Fruit fly (Drosophila melanogaster) whole organism, wandering third instar larva: ENCODE results near the gene CG11892.
A peak's percentile ranks its signal among the peaks of the same experiment; 100 is the strongest.

ENCODE experiments used
- Abd-B ChIP-seq: fragments of >200 bp; optimal IDR thresholded peaks from 2 replicates; lab custom pipeline; 2017; ENCODE audit warnings: missing biosample characterization, missing genetic modification characterization
- CG32264 ChIP-seq: fragments of 200-800 bp; sonication (Bioruptor generic); optimal IDR thresholded peaks from 2 replicates; lab custom pipeline; 2016; ENCODE audit warnings: missing biosample characterization, missing genetic modification characterization
- CG9705 ChIP-seq: fragments of 200-800 bp; sonication (Bioruptor generic); optimal IDR thresholded peaks from 2 replicates; lab custom pipeline; 2018; ENCODE audit warnings: missing biosample characterization, mild to moderate bottlenecking, missing genetic modification characterization
- Dfd ChIP-seq: fragments of >200 bp; optimal IDR thresholded peaks from 2 replicates; lab custom pipeline; 2017; ENCODE audit warnings: missing biosample characterization, missing genetic modification characterization
- Dif ChIP-seq: fragments of 200-275, 200-300 bp; sonication (Bioruptor generic); optimal IDR thresholded peaks from 2 replicates; lab custom pipeline; 2018; ENCODE audit warnings: missing biosample characterization, missing genetic modification characterization; ENCODE audit not compliant: partially characterized antibody
- GATAd ChIP-seq: sonication (Bioruptor generic); optimal IDR thresholded peaks from 2 replicates; lab custom pipeline; 2016; ENCODE audit warnings: missing biosample characterization, missing genetic modification characterization
- HLH106 ChIP-seq: fragments of 200-800 bp; optimal IDR thresholded peaks from 3 replicates; lab custom pipeline; 2019; ENCODE audit warnings: missing biosample characterization, mild to moderate bottlenecking, missing genetic modification characterization, moderate library complexity
- Hnf4 ChIP-seq: fragments of 200-800 bp; sonication (Bioruptor generic); optimal IDR thresholded peaks from 2 replicates; lab custom pipeline; 2016; ENCODE audit warnings: missing biosample characterization, mild to moderate bottlenecking, missing genetic modification characterization
- Hr78 ChIP-seq: fragments of >200 bp; optimal IDR thresholded peaks from 2 replicates; lab custom pipeline; 2017; ENCODE audit warnings: missing biosample characterization, missing genetic modification characterization
- Hr83 ChIP-seq: fragments of 200-300 bp; sonication (Bioruptor generic); optimal IDR thresholded peaks from 2 replicates; lab custom pipeline; 2016; ENCODE audit warnings: missing biosample characterization, mild to moderate bottlenecking, missing genetic modification characterization, moderate library complexity; ENCODE audit not compliant: poor library complexity, severe bottlenecking
- Jra ChIP-seq: sonication (Bioruptor generic); optimal IDR thresholded peaks from 2 replicates; lab custom pipeline; 2016; ENCODE audit warnings: missing biosample characterization, missing genetic modification characterization
- Myc ChIP-seq: fragments of >200 bp; optimal IDR thresholded peaks from 2 replicates; lab custom pipeline; 2017
- N ChIP-seq: fragments of >200 bp; optimal IDR thresholded peaks from 2 replicates; lab custom pipeline; 2018; ENCODE audit warnings: missing biosample characterization, missing external identifiers, missing genetic modification characterization
- OdsH ChIP-seq: fragments of 200-800 bp; sonication (Bioruptor generic); optimal IDR thresholded peaks from 2 replicates; lab custom pipeline; 2016; ENCODE audit warnings: missing biosample characterization, mild to moderate bottlenecking, missing genetic modification characterization
- Rel ChIP-seq, 2 experiments: fragments of 200-800 bp; sonication (Bioruptor generic) in 1 of 2; optimal IDR thresholded peaks; 2 replicates in 1 of 2; 3 replicates in 1 of 2; lab custom pipeline; 2016 to 2019; ENCODE audit warnings: mild to moderate bottlenecking in 2 of 2, missing biosample characterization in 2 of 2, missing genetic modification characterization in 2 of 2, moderate library complexity in 1 of 2
- Sp1 ChIP-seq: fragments of 200-800 bp; sonication (Bioruptor generic); optimal IDR thresholded peaks from 3 replicates; lab custom pipeline; 2019; ENCODE audit warnings: missing biosample characterization, mild to moderate bottlenecking, missing genetic modification characterization, moderate library complexity
- Vsx2 ChIP-seq: fragments of 200-300, 225-300 bp; sonication (Bioruptor generic); optimal IDR thresholded peaks from 2 replicates; lab custom pipeline; 2018; ENCODE audit warnings: missing biosample characterization, missing genetic modification characterization; ENCODE audit not compliant: partially characterized antibody
- dmrt93B ChIP-seq: fragments of 200-800 bp; sonication (Bioruptor generic); optimal IDR thresholded peaks from 2 replicates; lab custom pipeline; 2018; ENCODE audit warnings: missing biosample characterization, mild to moderate bottlenecking, missing genetic modification characterization
- dsf ChIP-seq: sonication (Bioruptor generic); optimal IDR thresholded peaks from 2 replicates; lab custom pipeline; 2016; ENCODE audit warnings: missing biosample characterization, missing genetic modification characterization, borderline replicate concordance
- ey ChIP-seq: fragments of 200-800 bp; sonication (Bioruptor generic); optimal IDR thresholded peaks from 2 replicates; lab custom pipeline; 2016; ENCODE audit warnings: missing biosample characterization, missing genetic modification characterization
- foxo ChIP-seq, 2 experiments: fragments of 200-800 bp; sonication (Bioruptor generic); optimal IDR thresholded peaks; 2 replicates in 1 of 2; 3 replicates in 1 of 2; lab custom pipeline; 2016 to 2017; ENCODE audit warnings: missing biosample characterization in 2 of 2, missing genetic modification characterization in 2 of 2
- fru ChIP-seq: fragments of 200-800 bp; sonication (Bioruptor generic); optimal IDR thresholded peaks from 3 replicates; lab custom pipeline; 2016; ENCODE audit warnings: missing biosample characterization, mild to moderate bottlenecking, missing genetic modification characterization
- h ChIP-seq: fragments of 200-800 bp; sonication (Bioruptor generic); optimal IDR thresholded peaks from 3 replicates; lab custom pipeline; 2016; ENCODE audit warnings: missing biosample characterization, mild to moderate bottlenecking, missing genetic modification characterization
- jim ChIP-seq: fragments of 175-275, 200-325 bp; sonication (Bioruptor generic); optimal IDR thresholded peaks from 2 replicates; lab custom pipeline; 2016; ENCODE audit warnings: missing biosample characterization, mild to moderate bottlenecking, missing genetic modification characterization
- lola ChIP-seq: fragments of >200 bp; optimal IDR thresholded peaks from 2 replicates; lab custom pipeline; 2017; ENCODE audit warnings: missing biosample characterization, missing genetic modification characterization
- pan ChIP-seq: fragments of >200 bp; optimal IDR thresholded peaks from 2 replicates; lab custom pipeline; 2017
- psq ChIP-seq: fragments of 200-800 bp; sonication (Bioruptor generic); optimal IDR thresholded peaks from 3 replicates; lab custom pipeline; 2017; ENCODE audit warnings: missing biosample characterization, mild to moderate bottlenecking, missing genetic modification characterization, moderate library complexity
- rgr ChIP-seq: fragments of 200-800 bp; sonication (Bioruptor generic); optimal IDR thresholded peaks from 3 replicates; lab custom pipeline; 2016; ENCODE audit warnings: missing biosample characterization, mild to moderate bottlenecking, missing genetic modification characterization
- sage ChIP-seq: fragments of 200-800 bp; sonication (Bioruptor generic); optimal IDR thresholded peaks from 2 replicates; lab custom pipeline; 2016; ENCODE audit warnings: missing biosample characterization, mild to moderate bottlenecking, missing genetic modification characterization
- sv ChIP-seq: fragments of 200-800 bp; sonication (Bioruptor generic); optimal IDR thresholded peaks from 3 replicates; lab custom pipeline; 2016; ENCODE audit warnings: missing biosample characterization, missing genetic modification characterization
- usp ChIP-seq: fragments of >200 bp; optimal IDR thresholded peaks from 2 replicates; lab custom pipeline; 2017; ENCODE audit warnings: missing biosample characterization, missing genetic modification characterization
- woc ChIP-seq: sonication (Bioruptor generic); optimal IDR thresholded peaks from 2 replicates; lab custom pipeline; 2016; ENCODE audit warnings: missing biosample characterization, mild to moderate bottlenecking, missing genetic modification characterization

CG11892 gene

dm6 chr3R:25305822-25306544 lies 24.6 kb downstream of the CG11892 start:
- no peak for TF ChIP-seq N (GFP tag; lab: Kevin White, UChicago)
- no peak for TF ChIP-seq sage (GFP tag; lab: Kevin White, UChicago)
- TF ChIP-seq ey (GFP tag; lab: Kevin White, UChicago): no peak
- TF ChIP-seq fru (GFP tag; lab: Kevin White, UChicago): no peak
- TF ChIP-seq dmrt93B (GFP tag; lab: Kevin White, UChicago): no peak
- TF ChIP-seq Dfd (GFP tag; lab: Kevin White, UChicago): no peak
- TF ChIP-seq Hnf4 (GFP tag; lab: Kevin White, UChicago): no peak
- TF ChIP-seq sv (GFP tag; lab: Kevin White, UChicago): no peak
- TF ChIP-seq Rel (GFP tag; optimal IDR thresholded peaks at IDR 0.05; lab: Kevin White, UChicago): no peak
- peak; percentile 1 for TF ChIP-seq Rel (tag; optimal IDR thresholded peaks at IDR 0.05; lab: Kevin White, UChicago)
- TF ChIP-seq, all 38 proteins: peak for 1

dm6 chr3R:25308228-25308627 lies 26.9 kb downstream of the CG11892 start, which contains the start of gene CG10550:
CG10550 (minus strand) TSS chr3R:25308391.
- peak; percentile 0 for TF ChIP-seq Hnf4 (GFP tag; lab: Kevin White, UChicago)
- TF ChIP-seq Hr83: no peak

dm6 chr3R:25309175-25309574 lies 27.8 kb downstream of the CG11892 start:
- no peak for TF ChIP-seq CG9705 (GFP tag; lab: Kevin White, UChicago)
- TF ChIP-seq woc (GFP tag; lab: Kevin White, UChicago): no peak
- no peak for TF ChIP-seq HLH106 (tag; lab: Kevin White, UChicago)
- no peak for TF ChIP-seq Hr78 (GFP tag; lab: Kevin White, UChicago)
- no peak for TF ChIP-seq pan (lab: Kevin White, UChicago)
- no peak for TF ChIP-seq OdsH (GFP tag; lab: Kevin White, UChicago)
- no peak for TF ChIP-seq Dif (GFP tag; lab: Kevin White, UChicago)
- TF ChIP-seq Vsx2 (GFP tag; lab: Kevin White, UChicago): no peak
- TF ChIP-seq dsf (GFP tag; lab: Kevin White, UChicago): no peak
- no peak for TF ChIP-seq GATAd (GFP tag; lab: Kevin White, UChicago)

dm6 chr3R:25310843-25311242 lies 29.5 kb downstream of the CG11892 start, which contains the start of gene CG31099:
CG31099 (minus strand) TSS chr3R:25310943.
- TF ChIP-seq ey (GFP tag; lab: Kevin White, UChicago): no peak
- no peak for TF ChIP-seq lola (GFP tag; lab: Kevin White, UChicago)
- no peak for TF ChIP-seq rgr (GFP tag; lab: Kevin White, UChicago)
- TF ChIP-seq dmrt93B (GFP tag; lab: Kevin White, UChicago): no peak
- no peak for TF ChIP-seq N (GFP tag; lab: Kevin White, UChicago)
- no peak for TF ChIP-seq sage (GFP tag; lab: Kevin White, UChicago)
- TF ChIP-seq Hr78 (GFP tag; lab: Kevin White, UChicago): no peak
- no peak for TF ChIP-seq dsf (GFP tag; lab: Kevin White, UChicago)
- TF ChIP-seq foxo (GFP tag; optimal IDR thresholded peaks at IDR 0.05; lab: Kevin White, UChicago): no peak
- TF ChIP-seq CG32264 (GFP tag; lab: Kevin White, UChicago): no peak
- no peak for TF ChIP-seq jim (GFP tag; lab: Kevin White, UChicago)
- no peak for TF ChIP-seq psq (GFP tag; lab: Kevin White, UChicago)
- no peak for TF ChIP-seq Sp1 (GFP tag; lab: Kevin White, UChicago)
- TF ChIP-seq CG9705 (GFP tag; lab: Kevin White, UChicago): no peak
- no peak for TF ChIP-seq Hr83
- no peak for TF ChIP-seq Abd-B
- no peak for TF ChIP-seq usp (GFP tag; lab: Kevin White, UChicago)
- TF ChIP-seq HLH106 (tag; lab: Kevin White, UChicago): no peak
- no peak for TF ChIP-seq Dif (GFP tag; lab: Kevin White, UChicago)
- TF ChIP-seq sv (GFP tag; lab: Kevin White, UChicago): no peak

DNA sequence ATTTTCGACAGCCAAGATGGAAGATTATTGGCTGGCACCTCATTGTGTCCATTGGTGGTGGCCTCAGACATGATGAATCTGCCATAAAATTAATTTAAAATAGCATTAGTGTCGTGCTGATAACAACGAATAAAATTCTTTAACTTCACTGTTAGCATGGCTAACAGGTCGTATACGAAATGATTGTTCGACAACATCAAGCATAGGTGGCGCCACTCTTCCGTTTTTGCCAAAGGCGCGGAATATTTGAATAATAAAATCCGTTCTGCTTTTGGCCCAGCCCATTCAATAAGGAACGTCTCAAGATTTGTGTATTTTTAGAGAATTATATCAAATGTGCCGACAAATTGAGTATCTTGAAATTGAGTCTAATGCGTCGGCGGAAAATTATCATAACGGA lies 31.2 kb downstream of the CG11892 start:
- TF ChIP-seq Myc (lab: Kevin White, UChicago): no peak
- no peak for TF ChIP-seq h
- no peak for TF ChIP-seq Sp1 (GFP tag; lab: Kevin White, UChicago)
- TF ChIP-seq Hr83: no peak
- TF ChIP-seq lola (GFP tag; lab: Kevin White, UChicago): no peak
- no peak for TF ChIP-seq N (GFP tag; lab: Kevin White, UChicago)
- TF ChIP-seq rgr (GFP tag; lab: Kevin White, UChicago): no peak
- TF ChIP-seq GATAd (GFP tag; lab: Kevin White, UChicago): no peak
- TF ChIP-seq Jra (GFP tag; lab: Kevin White, UChicago): no peak
- TF ChIP-seq, all 38 proteins: peak for 0
